Fruit fly (Drosophila melanogaster) whole organism, prepupa: ENCODE data around the gene CG31612.

ENCODE experiments used
- Blimp-1 ChIP-seq: fragments of 200-800 bp; sonication (Bioruptor generic); optimal IDR thresholded peaks from 3 replicates; lab custom pipeline; 2017; ENCODE audit warnings: missing biosample characterization, missing genetic modification characterization, mild to moderate bottlenecking, moderate library complexity, missing genetic modification reagents
- CG6854 ChIP-seq: fragments of 200-800 bp; sonication (Bioruptor generic); optimal IDR thresholded peaks from 2 replicates; lab custom pipeline; 2017; ENCODE audit warnings: missing biosample characterization, mild to moderate bottlenecking, missing genetic modification characterization
- CG8119 ChIP-seq: fragments of 200-800 bp; sonication (Bioruptor generic); IDR thresholded peaks from 3 replicates; pipeline ENCODE4 v1.3.6; 2022; ENCODE audit warnings: missing biosample characterization, missing genetic modification characterization
- CG9139 ChIP-seq: fragments of 200-800 bp; sonication (Bioruptor generic); optimal IDR thresholded peaks from 3 replicates; lab custom pipeline; 2017; ENCODE audit warnings: missing biosample characterization, mild to moderate bottlenecking, missing genetic modification characterization

DNA sequence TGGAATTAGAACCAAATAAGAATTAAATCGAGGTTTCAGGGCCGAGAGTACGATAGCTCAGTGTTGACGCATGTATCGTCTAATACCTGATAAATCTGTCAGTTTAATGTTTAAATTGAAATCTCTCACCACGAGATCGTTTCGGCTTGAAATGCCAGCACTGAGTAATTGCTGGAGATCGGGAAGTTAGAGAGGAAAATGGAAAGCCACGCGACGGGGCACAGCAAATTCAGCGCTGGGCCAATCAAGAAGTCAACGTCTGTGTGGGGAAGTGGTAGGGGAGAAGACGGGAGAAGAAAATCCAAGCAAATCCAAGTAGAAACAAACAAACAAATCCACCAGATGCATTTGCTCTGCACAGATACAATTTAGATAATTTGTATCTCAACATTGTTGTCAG, 24.1 kb upstream of the CG31612 start:
- TF ChIP-seq CG6854 (GFP tag; lab: Kevin White, UChicago) (no peak), CG9139 (no peak), Blimp-1 (no peak), CG8119 (GFP tag; lab: Robert Waterston, UW) (no peak)
